Fruit fly (Drosophila melanogaster): ENCODE measurements around the gene eyg.

The eyg gene

dm6 chr3L:12514762-12515215, 47.0 kb upstream of the eyg start, which contains the start of the genes sti and tral (continued):
- TF ChIP-seq CrebB (tag; optimal IDR thresholded peaks at IDR 0.05) (peak; percentile 75), phol (tag; optimal IDR thresholded peaks at IDR 0.05) (peak; percentile 88), CG3995 (GFP tag; optimal IDR thresholded peaks at IDR 0.05) (peak; percentile 66), CG1603 (tag; optimal IDR thresholded peaks at IDR 0.05) (peak; percentile 88), Hr51 (GFP tag; optimal IDR thresholded peaks at IDR 0.05) (peak; percentile 79 to 96), run (tag; optimal IDR thresholded peaks at IDR 0.05) (peak; percentile 15), ham (GFP tag; IDR thresholded peaks at IDR 0.05) (peak; percentile 52; the same call in 1 of the 2 replicates), HLH3B (GFP tag; IDR thresholded peaks at IDR 0.05) (peak; percentile 80), CG13424 (tag; optimal IDR thresholded peaks at IDR 0.05) (peak; percentile 88), Antp (GFP tag; optimal IDR thresholded peaks at IDR 0.05) (peak; percentile 96), D19B (GFP tag; optimal IDR thresholded peaks at IDR 0.05) (peak; percentile 76), bab2 (GFP tag; optimal IDR thresholded peaks at IDR 0.05) (peak; percentile 96), CG2199 (GFP tag; IDR thresholded peaks at IDR 0.05) (no peak), CG1233 (GFP tag; optimal IDR thresholded peaks at IDR 0.05) (peak; percentile 82), sd (tag; optimal IDR thresholded peaks at IDR 0.05) (no peak), eve (GFP tag; optimal IDR thresholded peaks at IDR 0.05) (peak in 1 of 2 experiments; percentile 13), CG1832 (GFP tag; optimal IDR thresholded peaks at IDR 0.05) (no peak), Ravus (GFP tag; IDR thresholded peaks at IDR 0.05) (peak; percentile 62), CG10209 (GFP tag; optimal IDR thresholded peaks at IDR 0.05) (peak; percentile 84), mld (GFP tag; IDR thresholded peaks at IDR 0.05; ENCODE audit: partially characterized antibody) (no peak), CG5180 (GFP tag; optimal IDR thresholded peaks at IDR 0.05) (no peak), CG30020 (tag; optimal IDR thresholded peaks at IDR 0.05) (peak; percentile 75), CG4854 (GFP tag; optimal IDR thresholded peaks at IDR 0.05) (peak; percentile 88), hkb (optimal IDR thresholded peaks at IDR 0.05) (peak; percentile 81), hkb (GFP tag; IDR thresholded peaks at IDR 0.05) (peak; percentile 83), CG16815 (GFP tag; optimal IDR thresholded peaks at IDR 0.05) (peak; percentile 81), cwo (GFP tag; optimal IDR thresholded peaks at IDR 0.05) (peak; percentile 77), btn (GFP tag; optimal IDR thresholded peaks at IDR 0.05) (peak; percentile 74), CG13123 (GFP tag; optimal IDR thresholded peaks at IDR 0.05) (peak; percentile 88), lilli (GFP tag; optimal IDR thresholded peaks at IDR 0.05) (peak; percentile 97), Pdp1 (GFP tag; optimal IDR thresholded peaks at IDR 0.05) (peak; percentile 84 to 95), peb (GFP tag; IDR thresholded peaks at IDR 0.05) (peak; percentile 53; the same call in 1 of the 2 replicates), sob (GFP tag; IDR thresholded peaks at IDR 0.05) (peak; percentile 91), CG9817 (tag; optimal IDR thresholded peaks at IDR 0.05) (peak; percentile 92), Hsf (GFP tag; optimal IDR thresholded peaks at IDR 0.05) (peak; percentile 95), Optix (GFP tag; IDR thresholded peaks at IDR 0.05) (peak; percentile 83; the same call in 2 of the 3 replicates), NFAT (GFP tag; IDR thresholded peaks at IDR 0.05) (peak; percentile 88), CG18764 (GFP tag; optimal IDR thresholded peaks at IDR 0.05) (peak; percentile 77), Atf6 (GFP tag; IDR thresholded peaks at IDR 0.05) (peak; percentile 85), crol (GFP tag; IDR thresholded peaks at IDR 0.05) (no peak), BtbVII (GFP tag; optimal IDR thresholded peaks at IDR 0.05) (peak; percentile 61), CG15696 (tag; optimal IDR thresholded peaks at IDR 0.05) (peak; percentile 79), pros (GFP tag; optimal IDR thresholded peaks at IDR 0.05) (peak; percentile 19), CG30403 (GFP tag; optimal IDR thresholded peaks at IDR 0.05) (peak; percentile 95), Fer3 (tag; optimal IDR thresholded peaks at IDR 0.05) (peak; percentile 87), klu (GFP tag; IDR thresholded peaks at IDR 0.05) (peak; percentile 72), Oaz (GFP tag; IDR thresholded peaks at IDR 0.05) (peak; percentile 73), CG34422 (GFP tag; IDR thresholded peaks at IDR 0.05) (peak; percentile 79; the same call in 2 of the 3 replicates), C15 (GFP tag; IDR thresholded peaks at IDR 0.05) (no peak), CG1602 (GFP tag; optimal IDR thresholded peaks at IDR 0.05) (peak; percentile 88), CG9727 (GFP tag; optimal IDR thresholded peaks at IDR 0.05) (peak; percentile 88)
